Fruit fly (Drosophila melanogaster): ENCODE data around the gene Eig71Ec.

The Eig71Ec gene

dm6 chr3L:15672800-15673199 is 20.7 kb upstream of the Eig71Ec start:
- no peak for TF ChIP-seq bab1 (GFP tag; optimal IDR thresholded peaks at IDR 0.05)
- no peak for TF ChIP-seq Crg-1 (GFP tag; optimal IDR thresholded peaks at IDR 0.05)
- TF ChIP-seq cnc (optimal IDR thresholded peaks at IDR 0.05): no peak
- TF ChIP-seq pad (GFP tag; optimal IDR thresholded peaks at IDR 0.05): no peak
- no peak for TF ChIP-seq Clk (GFP tag; optimal IDR thresholded peaks at IDR 0.05)
- no peak for TF ChIP-seq kay (GFP tag; ENCODE audit: borderline replicate concordance)
- no peak for TF ChIP-seq Hr96 (GFP tag; optimal IDR thresholded peaks at IDR 0.05)
- no peak for TF ChIP-seq cic (GFP tag; optimal IDR thresholded peaks at IDR 0.05)
- no peak for TF ChIP-seq CG7101 (tag; optimal IDR thresholded peaks at IDR 0.05)
- TF ChIP-seq toe (GFP tag; optimal IDR thresholded peaks at IDR 0.05): no peak
- no peak for TF ChIP-seq CG11617 (GFP tag; optimal IDR thresholded peaks at IDR 0.05)
- TF ChIP-seq Mnt (GFP tag; optimal IDR thresholded peaks at IDR 0.05): no peak
- TF ChIP-seq CG7045 (GFP tag; optimal IDR thresholded peaks at IDR 0.05): no peak
- no peak for TF ChIP-seq ovo (GFP tag; optimal IDR thresholded peaks at IDR 0.05)

dm6 chr3L:15670455-15670854 is 18.4 kb upstream of the Eig71Ec start:
- no peak for TF ChIP-seq bab1 (GFP tag; optimal IDR thresholded peaks at IDR 0.05)
- TF ChIP-seq CG12768 (GFP tag; optimal IDR thresholded peaks at IDR 0.05): no peak
- no peak for TF ChIP-seq tj (GFP tag; optimal IDR thresholded peaks at IDR 0.05)
- no peak for TF ChIP-seq pad (GFP tag; optimal IDR thresholded peaks at IDR 0.05)
- no peak for TF ChIP-seq CG1620 (GFP tag; optimal IDR thresholded peaks at IDR 0.05)
- TF ChIP-seq Clk (GFP tag; optimal IDR thresholded peaks at IDR 0.05): no peak

DNA sequence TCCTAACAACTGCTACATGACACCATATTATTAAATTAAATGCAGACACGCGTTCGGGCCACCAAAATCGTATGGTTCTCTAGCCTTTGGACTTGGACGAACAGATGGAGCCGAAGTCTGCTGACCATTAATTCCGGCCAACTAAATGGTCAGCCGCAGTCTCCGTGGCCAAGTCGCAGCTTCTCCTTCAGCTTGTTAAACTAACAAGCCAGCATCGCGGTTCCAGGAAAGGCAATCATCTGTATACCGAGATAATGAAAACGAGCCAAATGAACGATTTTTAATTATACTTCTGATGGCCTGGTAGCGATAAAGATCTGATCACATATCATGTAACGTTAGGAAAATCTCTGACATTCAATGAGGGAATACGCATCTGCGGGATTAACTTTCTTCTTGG is 17.9 kb upstream of the Eig71Ec start:
- no peak for TF ChIP-seq ovo (GFP tag; optimal IDR thresholded peaks at IDR 0.05)
- TF ChIP-seq CG14711 (tag; optimal IDR thresholded peaks at IDR 0.05): no peak
- no peak for TF ChIP-seq CG33017 (tag; optimal IDR thresholded peaks at IDR 0.05)
- no peak for TF ChIP-seq CG12768 (GFP tag; optimal IDR thresholded peaks at IDR 0.05)
- no peak for TF ChIP-seq CG5204 (GFP tag; optimal IDR thresholded peaks at IDR 0.05)
- TF ChIP-seq pad (GFP tag; optimal IDR thresholded peaks at IDR 0.05): no peak
- TF ChIP-seq Clk (GFP tag; optimal IDR thresholded peaks at IDR 0.05): no peak
- TF ChIP-seq CG7045 (GFP tag; optimal IDR thresholded peaks at IDR 0.05): no peak
- TF ChIP-seq Mnt (GFP tag; optimal IDR thresholded peaks at IDR 0.05): no peak
- TF ChIP-seq Hr96 (GFP tag; optimal IDR thresholded peaks at IDR 0.05): no peak
- TF ChIP-seq cnc (optimal IDR thresholded peaks at IDR 0.05): no peak
- TF ChIP-seq kay (GFP tag; ENCODE audit: borderline replicate concordance): no peak

dm6 chr3L:15665741-15666140 is 13.7 kb upstream of the Eig71Ec start:
- TF ChIP-seq bab1 (GFP tag; optimal IDR thresholded peaks at IDR 0.05): no peak
- no peak for TF ChIP-seq CG12768 (GFP tag; optimal IDR thresholded peaks at IDR 0.05)
- TF ChIP-seq CG11617 (GFP tag; optimal IDR thresholded peaks at IDR 0.05): no peak
- TF ChIP-seq CG7101 (tag; optimal IDR thresholded peaks at IDR 0.05): no peak
- no peak for TF ChIP-seq CG14711 (tag; optimal IDR thresholded peaks at IDR 0.05)
- TF ChIP-seq Mnt (GFP tag; optimal IDR thresholded peaks at IDR 0.05): no peak
- no peak for TF ChIP-seq Clk (GFP tag; optimal IDR thresholded peaks at IDR 0.05)
- TF ChIP-seq Crg-1 (GFP tag; optimal IDR thresholded peaks at IDR 0.05): no peak
- TF ChIP-seq kay (GFP tag; ENCODE audit: borderline replicate concordance): no peak
- TF ChIP-seq Hr96 (GFP tag; optimal IDR thresholded peaks at IDR 0.05): no peak
- TF ChIP-seq ovo (GFP tag; optimal IDR thresholded peaks at IDR 0.05): no peak
- no peak for TF ChIP-seq CG5204 (GFP tag; optimal IDR thresholded peaks at IDR 0.05)

DNA sequence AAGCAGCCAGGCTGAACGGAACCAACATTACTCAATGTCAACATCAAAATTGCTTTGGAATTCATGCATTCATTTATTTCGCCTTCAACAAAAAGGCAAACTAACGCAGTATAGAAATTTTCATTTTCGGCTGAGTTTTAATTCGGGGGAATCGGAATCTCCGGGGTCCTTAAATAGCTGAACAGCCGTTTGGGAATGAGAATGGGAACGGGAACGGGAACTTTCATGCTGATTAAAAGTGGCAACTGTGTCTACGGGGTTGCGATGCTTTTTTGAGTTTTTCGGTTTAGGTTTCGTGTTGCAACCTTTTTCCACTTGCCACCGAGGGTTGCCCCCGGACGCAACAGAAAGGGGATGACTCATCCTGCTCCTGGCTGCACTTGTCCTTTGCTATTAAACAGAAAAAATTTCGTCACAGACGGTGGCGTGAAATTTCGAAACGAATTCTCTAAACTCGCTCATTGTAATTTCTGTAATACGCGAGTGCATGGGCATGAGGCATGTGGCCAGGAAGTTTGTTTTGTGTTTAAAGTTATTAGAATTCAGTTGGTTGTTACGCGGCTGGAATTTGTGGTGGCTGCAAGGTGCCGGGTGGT is 12.2 kb upstream of the Eig71Ec start:
- TF ChIP-seq pad (GFP tag; optimal IDR thresholded peaks at IDR 0.05) (no peak), bab1 (GFP tag; optimal IDR thresholded peaks at IDR 0.05) (no peak), tj (GFP tag; optimal IDR thresholded peaks at IDR 0.05) (no peak), Mnt (GFP tag; optimal IDR thresholded peaks at IDR 0.05) (no peak), CG11617 (GFP tag; optimal IDR thresholded peaks at IDR 0.05) (no peak), CG1620 (GFP tag; optimal IDR thresholded peaks at IDR 0.05) (no peak), ovo (GFP tag; optimal IDR thresholded peaks at IDR 0.05) (no peak)

dm6 chr3L:15662510-15662909 is 10.5 kb upstream of the Eig71Ec start:
- TF ChIP-seq pad (GFP tag; optimal IDR thresholded peaks at IDR 0.05) (no peak), CG33017 (tag; optimal IDR thresholded peaks at IDR 0.05) (no peak), tj (GFP tag; optimal IDR thresholded peaks at IDR 0.05) (no peak), kay (GFP tag; ENCODE audit: borderline replicate concordance) (no peak), CG5204 (GFP tag; optimal IDR thresholded peaks at IDR 0.05) (no peak), bab1 (GFP tag; optimal IDR thresholded peaks at IDR 0.05) (no peak), CG7045 (GFP tag; optimal IDR thresholded peaks at IDR 0.05) (no peak), CG12768 (GFP tag; optimal IDR thresholded peaks at IDR 0.05) (no peak), Crg-1 (GFP tag; optimal IDR thresholded peaks at IDR 0.05) (no peak), cic (GFP tag; optimal IDR thresholded peaks at IDR 0.05) (no peak), CG7101 (tag; optimal IDR thresholded peaks at IDR 0.05) (no peak), Mnt (GFP tag; optimal IDR thresholded peaks at IDR 0.05) (no peak), ovo (GFP tag; optimal IDR thresholded peaks at IDR 0.05) (no peak), CG11617 (GFP tag; optimal IDR thresholded peaks at IDR 0.05) (no peak), CG1620 (GFP tag; optimal IDR thresholded peaks at IDR 0.05) (no peak)

DNA sequence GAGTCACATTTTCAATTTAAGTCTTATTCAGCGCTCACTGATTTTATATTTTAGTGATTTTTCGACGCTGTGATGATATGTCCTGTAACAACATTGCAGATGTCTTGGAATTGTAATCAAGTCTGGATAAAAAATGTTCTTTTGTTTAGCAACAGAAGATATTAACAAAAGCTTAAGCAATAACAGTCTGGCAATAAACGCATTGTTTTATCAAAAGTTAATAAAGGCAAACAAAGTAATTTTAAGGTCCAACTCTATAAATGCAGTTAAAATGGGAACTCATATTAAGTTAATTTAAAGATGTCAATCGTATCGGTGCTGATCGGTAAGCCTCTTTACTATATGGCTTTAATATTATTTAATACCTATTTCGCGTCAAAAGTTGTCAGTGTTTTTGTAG is 9.5 kb upstream of the Eig71Ec start, which contains the start of gene CG43082:
Gene CG43082, plus strand, starts transcription at position 301 of the 400 bp plus-strand sequence.
- TF ChIP-seq Mnt (GFP tag; optimal IDR thresholded peaks at IDR 0.05) (no peak), CG7101 (tag; optimal IDR thresholded peaks at IDR 0.05) (no peak)
